Fruit fly (Drosophila melanogaster): ENCODE results near the gene CG11779.

The CG11779 gene

DNA sequence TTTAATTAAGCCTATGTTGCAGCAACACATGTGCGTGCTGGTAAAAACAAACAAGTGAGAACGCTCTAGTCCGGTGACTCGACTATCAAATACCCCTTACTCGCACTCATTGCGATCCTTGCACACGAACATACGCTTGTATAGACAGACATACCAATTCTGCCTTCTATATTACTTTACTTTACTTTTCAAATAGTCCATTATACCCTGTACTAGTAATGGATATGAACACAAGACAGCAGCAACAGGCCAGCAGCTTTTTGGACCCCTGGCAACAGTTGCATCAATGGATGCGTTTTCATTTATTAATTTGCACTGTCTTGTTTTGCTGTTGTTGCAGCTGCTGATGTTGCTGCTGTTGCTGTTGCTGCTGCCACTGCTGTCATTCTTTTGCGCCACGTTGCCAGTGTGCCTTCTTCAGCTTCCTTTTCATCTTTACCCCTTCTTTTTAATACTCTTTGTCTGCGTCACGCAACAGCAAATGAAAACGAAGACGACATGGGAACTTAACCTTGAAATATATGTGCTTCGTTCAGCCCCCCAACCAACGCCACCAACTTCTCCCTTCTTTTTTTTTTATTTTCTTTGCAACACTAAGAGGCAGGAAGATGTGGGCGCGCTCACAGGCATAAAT, 41.1 kb downstream of the CG11779 start (continued):
- TF ChIP-seq sisA (GFP tag; IDR thresholded peaks at IDR 0.05) (peak; percentile 77), crc (GFP tag; optimal IDR thresholded peaks at IDR 0.05) (no peak), slp2 (GFP tag; optimal IDR thresholded peaks at IDR 0.05) (peak; percentile 9), Hr51 (GFP tag; optimal IDR thresholded peaks at IDR 0.05) (no peak), BEAF-32 (GFP tag; optimal IDR thresholded peaks at IDR 0.05) (no peak), Awh (GFP tag; IDR thresholded peaks at IDR 0.05) (no peak), CG8924 (tag; optimal IDR thresholded peaks at IDR 0.05) (no peak), ken (GFP tag; IDR thresholded peaks at IDR 0.05) (peak; percentile 38; the same call in 1 of the 3 replicates), lov (optimal IDR thresholded peaks at IDR 0.05) (no peak), lov (GFP tag; IDR thresholded peaks at IDR 0.05) (0 out of 3 replicates have a peak, but pooled peaks have one; percentile 46), CG12236 (GFP tag; optimal IDR thresholded peaks at IDR 0.05) (no peak), phol (tag; optimal IDR thresholded peaks at IDR 0.05) (no peak), CG7556 (GFP tag; optimal IDR thresholded peaks at IDR 0.05) (no peak), HmgD (GFP tag; optimal IDR thresholded peaks at IDR 0.05) (no peak), crp (GFP tag; optimal IDR thresholded peaks at IDR 0.05) (no peak), crol (GFP tag; IDR thresholded peaks at IDR 0.05) (no peak), repo (GFP tag; optimal IDR thresholded peaks at IDR 0.05) (peak; percentile 11), exex (tag; optimal IDR thresholded peaks at IDR 0.05) (no peak), sim (GFP tag; IDR thresholded peaks at IDR 0.05) (no peak; the same call in 1 of the 2 replicates), cwo (GFP tag; optimal IDR thresholded peaks at IDR 0.05) (no peak), nom (GFP tag; optimal IDR thresholded peaks at IDR 0.05) (peak; percentile 44), bcd (GFP tag; optimal IDR thresholded peaks at IDR 0.05) (no peak), Mrtf (GFP tag; IDR thresholded peaks at IDR 0.05) (0 out of 3 replicates have a peak, but pooled peaks have one; percentile 30), Xrp1 (GFP tag; IDR thresholded peaks at IDR 0.05) (peak; percentile 60; the same call in 1 of the 2 replicates), CG17568 (GFP tag; optimal IDR thresholded peaks at IDR 0.05) (no peak), CkIIα-i1 (GFP tag; IDR thresholded peaks at IDR 0.05) (no peak), CG7357 (GFP tag; IDR thresholded peaks at IDR 0.05) (peak; percentile 58; the same call in 2 of the 3 replicates), Rfx (GFP tag; IDR thresholded peaks at IDR 0.05) (0 out of 2 replicates have a peak, but pooled peaks have one; percentile 22), esg (GFP tag; conservative IDR thresholded peaks at IDR 0.05) (peak; percentile 28; the same call in 1 of the 2 replicates), ci (GFP tag; IDR thresholded peaks at IDR 0.05) (peak; percentile 82), CG3838 (GFP tag; optimal IDR thresholded peaks at IDR 0.05) (no peak), pnt (GFP tag; optimal IDR thresholded peaks at IDR 0.05) (peak; percentile 2), wor (GFP tag; IDR thresholded peaks at IDR 0.05) (peak; percentile 35; the same call in 1 of the 2 replicates), H15 (GFP tag; IDR thresholded peaks at IDR 0.05) (peak; percentile 53; the same call in 1 of the 3 replicates), ase (GFP tag; IDR thresholded peaks at IDR 0.05) (peak; percentile 60; the same call in 1 of the 3 replicates), Rx (GFP tag; IDR thresholded peaks at IDR 0.05) (0 out of 2 replicates have a peak, but pooled peaks have one; percentile 17), H2.0 (GFP tag; IDR thresholded peaks at IDR 0.05) (peak; percentile 57; the same call in 1 of the 2 replicates), CG7271 (tag; optimal IDR thresholded peaks at IDR 0.05) (no peak), CG4404 (GFP tag; IDR thresholded peaks at IDR 0.05) (0 out of 2 replicates have a peak, but pooled peaks have one; percentile 30), sqz (GFP tag; optimal IDR thresholded peaks at IDR 0.05) (no peak), D (optimal IDR thresholded peaks at IDR 0.05) (no peak), D (GFP tag; optimal IDR thresholded peaks at IDR 0.05) (no peak), CG17328 (GFP tag; IDR thresholded peaks at IDR 0.05) (peak; percentile 69)

Measured in whole organism, embryonic.